Worm (Caenorhabditis elegans) whole organism, L1 larva: ENCODE results near the gene jud-4.

Experiments
- ama-1 ChIP-seq: fragments of 150-350 bp; optimal IDR thresholded peaks from 2 replicates; lab custom pipeline; 2014
- ces-1 ChIP-seq: fragments of 150-350 bp; optimal IDR thresholded peaks from 2 replicates; lab custom pipeline; 2014; ENCODE audit warnings: missing biosample characterization, missing genetic modification reagents, missing genetic modification characterization
- efl-3 ChIP-seq: fragments of 200-800 bp; sonication (Bioruptor generic); optimal IDR thresholded peaks from 2 replicates; lab custom pipeline; 2018; ENCODE audit warnings: mild to moderate bottlenecking, missing genetic modification characterization, missing compliant biosample characterization
- lin-35 ChIP-seq, 2 experiments: fragments of 150-350 bp; optimal IDR thresholded peaks; 2 replicates each; lab custom pipeline; 2014; ENCODE audit warnings: missing biosample characterization in 2 of 2, missing genetic modification characterization in 2 of 2, missing genetic modification reagents in 2 of 2
- mef-2 ChIP-seq: fragments of 150-350 bp; optimal IDR thresholded peaks from 2 replicates; lab custom pipeline; 2014; ENCODE audit warnings: missing biosample characterization, missing genetic modification characterization
- nhr-20 ChIP-seq: sonication (generic microtip); optimal IDR thresholded peaks from 2 replicates; lab custom pipeline; 2016; ENCODE audit warnings: mild to moderate bottlenecking, missing genetic modification characterization, missing compliant biosample characterization
- nhr-28 ChIP-seq: fragments of 150-350 bp; optimal IDR thresholded peaks from 2 replicates; lab custom pipeline; 2014; ENCODE audit warnings: missing biosample characterization, missing genetic modification characterization
- unc-62 ChIP-seq: fragments of 150-350 bp; optimal IDR thresholded peaks from 2 replicates; lab custom pipeline; 2014; ENCODE audit warnings: missing biosample characterization, missing genetic modification reagents, missing genetic modification characterization
- ztf-11 ChIP-seq, 2 experiments: sonication (generic microtip); optimal IDR thresholded peaks; 2 replicates each; lab custom pipeline; 2016 to 2017; ENCODE audit warnings: missing genetic modification characterization in 2 of 2, missing biosample characterization in 1 of 2, missing compliant biosample characterization in 1 of 2

DNA sequence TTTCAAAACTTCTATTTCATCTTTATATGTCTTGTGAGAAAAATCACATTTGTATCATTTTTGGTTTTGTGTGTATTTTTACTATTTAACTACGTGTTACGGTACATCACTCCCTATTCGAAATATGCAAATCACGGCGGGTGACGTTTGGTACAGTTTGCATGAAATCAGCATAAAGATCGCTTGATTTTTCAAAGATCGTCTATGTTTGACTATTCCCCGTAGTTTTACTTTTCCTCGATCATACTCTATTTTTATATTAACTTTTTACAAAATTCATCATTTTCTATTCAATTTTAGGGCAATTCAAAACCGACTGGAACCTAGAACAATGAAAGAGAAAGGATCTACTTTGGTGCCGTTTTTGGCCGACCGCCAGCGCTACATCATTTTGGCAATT, 46.7 kb downstream of the jud-4 start, which contains the start of gene Y15E3A.4:
- TF ChIP-seq nhr-28 (tag; lab: Kevin White, UChicago) (no peak), unc-62 (GFP tag; lab: Kevin White, UChicago) (no peak), ztf-11 (tag; optimal IDR thresholded peaks at IDR 0.05; lab: Kevin White, UChicago) (no peak), nhr-20 (no peak), mef-2 (tag; lab: Kevin White, UChicago) (no peak), ces-1 (no peak), ama-1 (lab: Kevin White, UChicago) (no peak), lin-35 (GFP tag; optimal IDR thresholded peaks at IDR 0.05; lab: Kevin White, UChicago) (no peak), efl-3 (GFP tag; lab: Kevin White, UChicago) (no peak)
